Comparison of ENCODE assay signal across 2 worm cellular contexts in the genomic region with DNA sequence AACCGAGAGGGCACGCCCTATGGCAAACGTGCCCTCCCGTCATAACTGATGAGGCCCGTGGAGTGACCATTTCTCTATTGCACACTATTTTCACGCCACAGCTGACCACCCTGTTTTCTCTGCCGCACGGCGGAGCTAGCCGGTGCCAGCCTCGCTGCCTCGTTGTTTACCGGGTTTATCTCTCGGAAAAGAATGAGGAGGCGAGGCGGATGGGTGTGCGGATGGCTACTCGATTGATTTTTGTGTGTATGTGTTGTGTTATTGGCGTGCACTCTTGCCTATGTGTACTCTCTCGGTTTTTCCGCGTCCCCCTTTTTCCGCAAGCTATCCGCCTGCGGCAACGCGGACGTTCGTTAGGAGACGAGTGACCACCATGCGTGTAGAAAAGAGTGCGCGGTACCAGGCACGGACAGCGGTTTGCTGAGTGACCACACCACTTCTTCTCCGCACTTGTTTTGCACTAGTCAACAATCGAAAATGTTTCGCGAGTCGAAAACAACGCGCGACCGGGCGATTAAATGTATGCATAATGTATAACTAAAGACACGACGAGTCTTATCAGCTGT.
A peak's percentile ranks its signal among the peaks of the same experiment; 100 is the strongest.
TF ChIP-seq lines count a peak whose summit lies in the region.

No protein-coding gene starts in this region.

TF ChIP-seq in whole organism, L4 larva, 104 proteins besides CTCF, POLR2A, EP300 and RAD21 (continued from another document):
- TF ChIP-seq dve-1 (tag; optimal IDR thresholded peaks at IDR 0.05; lab: Kevin White, UChicago; ENCODE audit: insufficient read depth) (peak; percentile 82), mes-2 (tag; optimal IDR thresholded peaks at IDR 0.05; lab: Kevin White, UChicago; ENCODE audit: poor library complexity, severe bottlenecking) (peak; percentile 14), egl-27 (tag; optimal IDR thresholded peaks at IDR 0.05; lab: Kevin White, UChicago) (no peak), cey-2 (tag; optimal IDR thresholded peaks at IDR 0.05; lab: Kevin White, UChicago; ENCODE audit: borderline replicate concordance, insufficient read depth) (no peak), daf-8 (GFP tag; IDR thresholded peaks at IDR 0.05; lab: Robert Waterston, UW) (no peak), tag-97 (GFP tag; IDR thresholded peaks at IDR 0.05; lab: Robert Waterston, UW) (no peak), egl-43 (GFP tag; IDR thresholded peaks at IDR 0.05; lab: Robert Waterston, UW) (no peak), T26A8.4 (GFP tag; IDR thresholded peaks at IDR 0.05; lab: Robert Waterston, UW) (peak; percentile 79; the same call in 1 of the 2 replicates), Y48G9A.11 (GFP tag; IDR thresholded peaks at IDR 0.05; lab: Robert Waterston, UW) (no peak), nhr-11 (tag; optimal IDR thresholded peaks at IDR 0.05; lab: Kevin White, UChicago) (peak; percentile 44), lin-15B (tag; optimal IDR thresholded peaks at IDR 0.05; lab: Kevin White, UChicago) (no peak), ztf-7 (tag; optimal IDR thresholded peaks at IDR 0.05; lab: Kevin White, UChicago) (no peak), jun-1 (tag; optimal IDR thresholded peaks at IDR 0.05; lab: Kevin White, UChicago) (no peak), nhr-48 (tag; optimal IDR thresholded peaks at IDR 0.05; lab: Kevin White, UChicago) (peak; percentile 86), hif-1 (tag; optimal IDR thresholded peaks at IDR 0.05; lab: Kevin White, UChicago) (peak in 1 of 2 experiments; percentile 79), lim-7 (GFP tag; IDR thresholded peaks at IDR 0.05; lab: Robert Waterston, UW) (no peak), dpl-1 (GFP tag; optimal IDR thresholded peaks at IDR 0.05; lab: Kevin White, UChicago) (peak; percentile 46), nhr-237 (tag; optimal IDR thresholded peaks at IDR 0.05; lab: Kevin White, UChicago) (no peak), zag-1 (tag; optimal IDR thresholded peaks at IDR 0.05; lab: Kevin White, UChicago) (no peak), Y5F2A.4 (GFP tag; optimal IDR thresholded peaks at IDR 0.05; lab: Kevin White, UChicago) (no peak), zfp-3 (GFP tag; conservative IDR thresholded peaks at IDR 0.05; lab: Robert Waterston, UW) (no peak), dmd-9 (GFP tag; IDR thresholded peaks at IDR 0.05; lab: Robert Waterston, UW) (no peak), mxl-2 (GFP tag; conservative IDR thresholded peaks at IDR 0.05; lab: Robert Waterston, UW) (0 out of 2 replicates have a peak, but pooled peaks have one; percentile 9), nhr-10 (tag; optimal IDR thresholded peaks at IDR 0.05; lab: Kevin White, UChicago) (no peak), php-3 (GFP tag; IDR thresholded peaks at IDR 0.05; lab: Robert Waterston, UW) (0 out of 2 replicates have a peak, but pooled peaks have one; percentile 39), daf-19 (GFP tag; conservative IDR thresholded peaks at IDR 0.05; lab: Robert Waterston, UW) (no peak), rbr-2 (tag; optimal IDR thresholded peaks at IDR 0.05; lab: Kevin White, UChicago) (peak; percentile 76), F26F4.8 (GFP tag; conservative IDR thresholded peaks at IDR 0.05; lab: Robert Waterston, UW) (no peak), pha-4 (GFP tag; IDR thresholded peaks at IDR 0.05; lab: Robert Waterston, UW) (peak; percentile 53; the same call in 1 of the 2 replicates), pha-4 (tag; optimal IDR thresholded peaks at IDR 0.05; lab: Kevin White, UChicago) (no peak), F10B5.3 (tag; optimal IDR thresholded peaks at IDR 0.05; lab: Kevin White, UChicago) (peak; percentile 42), lsy-2 (tag; optimal IDR thresholded peaks at IDR 0.05; lab: Kevin White, UChicago) (peak; percentile 11 to 48), arid-1 (GFP tag; conservative IDR thresholded peaks at IDR 0.05; lab: Robert Waterston, UW) (no peak; the same call in 1 of the 2 replicates), spr-3 (GFP tag; optimal IDR thresholded peaks at IDR 0.05; lab: Kevin White, UChicago) (no peak), nhr-77 (tag; optimal IDR thresholded peaks at IDR 0.05; lab: Kevin White, UChicago) (peak; percentile 19), F44E2.7 (GFP tag; IDR thresholded peaks at IDR 0.05; lab: Robert Waterston, UW) (no peak), spr-1 (tag; optimal IDR thresholded peaks at IDR 0.05; lab: Kevin White, UChicago) (peak; percentile 57), daf-12 (tag; optimal IDR thresholded peaks at IDR 0.05; lab: Kevin White, UChicago) (no peak), lin-29 (GFP tag; IDR thresholded peaks at IDR 0.05; lab: Robert Waterston, UW) (no peak), dmd-8 (GFP tag; IDR thresholded peaks at IDR 0.05; lab: Robert Waterston, UW) (no peak), gei-8 (GFP tag; optimal IDR thresholded peaks at IDR 0.05; lab: Kevin White, UChicago) (no peak), duxl-1 (tag; optimal IDR thresholded peaks at IDR 0.05; lab: Kevin White, UChicago; ENCODE audit: poor library complexity) (no peak), mep-1 (tag; optimal IDR thresholded peaks at IDR 0.05; lab: Kevin White, UChicago) (peak; percentile 63), zip-2 (tag; optimal IDR thresholded peaks at IDR 0.05; lab: Kevin White, UChicago) (no peak), tra-1 (GFP tag; IDR thresholded peaks at IDR 0.05; lab: Robert Waterston, UW) (no peak), mdt-29 (GFP tag; IDR thresholded peaks at IDR 0.05; lab: Robert Waterston, UW) (no peak), lin-1 (GFP tag; IDR thresholded peaks at IDR 0.05; lab: Robert Waterston, UW) (no peak), nhr-28 (tag; optimal IDR thresholded peaks at IDR 0.05; lab: Kevin White, UChicago) (peak; percentile 30), hlh-11 (tag; optimal IDR thresholded peaks at IDR 0.05; lab: Kevin White, UChicago) (peak; percentile 100), ceh-20 (GFP tag; IDR thresholded peaks at IDR 0.05; lab: Robert Waterston, UW) (no peak)

TF ChIP-seq in whole organism, late embryonic, 69 proteins besides CTCF, POLR2A, EP300 and RAD21 (continued from another document):
- TF ChIP-seq hlh-30 (tag; optimal IDR thresholded peaks at IDR 0.05; lab: Kevin White, UChicago; ENCODE audit: insufficient read depth), result peak; percentile 72
- no peak for TF ChIP-seq ceh-9 (tag; optimal IDR thresholded peaks at IDR 0.05; lab: Kevin White, UChicago)
- no peak for TF ChIP-seq nhr-11 (tag; optimal IDR thresholded peaks at IDR 0.05; lab: Kevin White, UChicago)
- TF ChIP-seq ahr-1 (tag; optimal IDR thresholded peaks at IDR 0.05; lab: Kevin White, UChicago), result no peak
- TF ChIP-seq ceh-2 (tag; optimal IDR thresholded peaks at IDR 0.05; lab: Kevin White, UChicago), result peak; percentile 88
- TF ChIP-seq hlh-13 (GFP tag; optimal IDR thresholded peaks at IDR 0.05; lab: Kevin White, UChicago), result no peak
- peak; percentile 87 for TF ChIP-seq ceh-14 (tag; optimal IDR thresholded peaks at IDR 0.05; lab: Kevin White, UChicago)
- peak; percentile 46 for TF ChIP-seq sox-2 (GFP tag; IDR thresholded peaks at IDR 0.05; lab: Robert Waterston, UW)
- peak; percentile 31 for TF ChIP-seq pag-3 (tag; optimal IDR thresholded peaks at IDR 0.05; lab: Kevin White, UChicago; ENCODE audit: borderline replicate concordance)
